Worm (Caenorhabditis elegans): ENCODE data around the gene pqn-74.

pqn-74 gene

ce11 chrIV:13328059-13328458 lies 3.1 kb downstream of the pqn-74 start, which contains the start of gene far-6:
far-6 (plus strand) TSS chrIV:13328359.
- no peak for TF ChIP-seq ztf-4 (tag; optimal IDR thresholded peaks at IDR 0.05)
- no peak for TF ChIP-seq ama-1 (optimal IDR thresholded peaks at IDR 0.05)
- TF ChIP-seq crh-2 (tag; optimal IDR thresholded peaks at IDR 0.05) = no peak
- no peak for TF ChIP-seq sma-9 (GFP tag; optimal IDR thresholded peaks at IDR 0.05)
- no peak for TF ChIP-seq sma-9 (tag; optimal IDR thresholded peaks at IDR 0.05)
- TF ChIP-seq lin-11 (tag; optimal IDR thresholded peaks at IDR 0.05) = no peak

ce11 chrIV:13327064-13327463 lies 4.1 kb downstream of the pqn-74 start:
- TF ChIP-seq sma-3 (GFP tag; optimal IDR thresholded peaks at IDR 0.05) (no peak), lin-11 (tag; optimal IDR thresholded peaks at IDR 0.05) (no peak), crh-2 (tag; optimal IDR thresholded peaks at IDR 0.05) (peak; percentile 80), ztf-4 (tag; optimal IDR thresholded peaks at IDR 0.05) (no peak), gmeb-1 (tag; optimal IDR thresholded peaks at IDR 0.05) (peak; percentile 17), fos-1 (tag; optimal IDR thresholded peaks at IDR 0.05) (peak; percentile 86), sma-9 (GFP tag; optimal IDR thresholded peaks at IDR 0.05) (peak; percentile 74), sma-9 (tag; optimal IDR thresholded peaks at IDR 0.05) (no peak)

- no peak for TF ChIP-seq mbf-1 (tag; optimal IDR thresholded peaks at IDR 0.05)
- no peak for TF ChIP-seq ZK546.5 (tag; optimal IDR thresholded peaks at IDR 0.05)
- no peak for TF ChIP-seq F13H6.1 (tag; optimal IDR thresholded peaks at IDR 0.05)
- TF ChIP-seq nhr-11 (tag; optimal IDR thresholded peaks at IDR 0.05) = no peak
- no peak for TF ChIP-seq C34F6.9 (tag; optimal IDR thresholded peaks at IDR 0.05)
- no peak for TF ChIP-seq peb-1 (tag; optimal IDR thresholded peaks at IDR 0.05)
- no peak for TF ChIP-seq ztf-11 (tag; optimal IDR thresholded peaks at IDR 0.05)
- TF ChIP-seq nhr-6 (tag; optimal IDR thresholded peaks at IDR 0.05) = no peak
- TF ChIP-seq elt-1 (tag; optimal IDR thresholded peaks at IDR 0.05) = no peak
- TF ChIP-seq lsy-2 (tag; optimal IDR thresholded peaks at IDR 0.05) = no peak
- no peak for TF ChIP-seq egl-27 (tag; optimal IDR thresholded peaks at IDR 0.05)
- TF ChIP-seq crh-2 (tag; optimal IDR thresholded peaks at IDR 0.05) = no peak
- TF ChIP-seq nhr-23 (tag; optimal IDR thresholded peaks at IDR 0.05) = no peak
- TF ChIP-seq blmp-1 (tag; optimal IDR thresholded peaks at IDR 0.05; ENCODE audit: insufficient read depth) = no peak
- TF ChIP-seq dmd-4 (tag; optimal IDR thresholded peaks at IDR 0.05) = no peak
- no peak for TF ChIP-seq ceh-82 (tag; optimal IDR thresholded peaks at IDR 0.05)
- no peak for TF ChIP-seq alr-1 (tag; optimal IDR thresholded peaks at IDR 0.05)
Measured at ce11 chrIV:13323823-13324359, 7.3 kb downstream of the pqn-74 start, which contains the start of gene fat-2. fat-2 (plus strand) TSS chrIV:13323873.

ce11 chrIV:13322429-13322828 lies 8.8 kb downstream of the pqn-74 start:
- TF ChIP-seq unc-55 (GFP tag; optimal IDR thresholded peaks at IDR 0.05) = no peak
- no peak for TF ChIP-seq elt-3 (tag; optimal IDR thresholded peaks at IDR 0.05)
- TF ChIP-seq Y55F3AM.14 (GFP tag; optimal IDR thresholded peaks at IDR 0.05) = no peak
- peak; percentile 90 for TF ChIP-seq fos-1 (tag; optimal IDR thresholded peaks at IDR 0.05)
- no peak for TF ChIP-seq mab-5 (tag; optimal IDR thresholded peaks at IDR 0.05)
- peak in 1 of 2 experiments; percentile 82 for TF ChIP-seq lsy-2 (tag; optimal IDR thresholded peaks at IDR 0.05)
- TF ChIP-seq sma-9 (GFP tag; optimal IDR thresholded peaks at IDR 0.05) = peak; percentile 92
- TF ChIP-seq sma-9 (tag; optimal IDR thresholded peaks at IDR 0.05) = no peak
- TF ChIP-seq ceh-82 (tag; optimal IDR thresholded peaks at IDR 0.05) = no peak
- no peak for TF ChIP-seq skn-1 (tag; optimal IDR thresholded peaks at IDR 0.05)
- TF ChIP-seq peb-1 (tag; optimal IDR thresholded peaks at IDR 0.05) = no peak
- TF ChIP-seq C34F6.9 (tag; optimal IDR thresholded peaks at IDR 0.05) = peak; percentile 87
- TF ChIP-seq nhr-12 (tag; optimal IDR thresholded peaks at IDR 0.05) = no peak
- TF ChIP-seq nhr-11 (tag; optimal IDR thresholded peaks at IDR 0.05) = no peak
- no peak for TF ChIP-seq zag-1 (tag; optimal IDR thresholded peaks at IDR 0.05)
- TF ChIP-seq ztf-11 (tag; optimal IDR thresholded peaks at IDR 0.05) = no peak
- no peak for TF ChIP-seq alr-1 (tag; optimal IDR thresholded peaks at IDR 0.05)
- peak; percentile 34 for TF ChIP-seq lin-13 (GFP tag; optimal IDR thresholded peaks at IDR 0.05)
- TF ChIP-seq dmd-4 (tag; optimal IDR thresholded peaks at IDR 0.05) = no peak
- TF ChIP-seq F13H6.1 (tag; optimal IDR thresholded peaks at IDR 0.05) = peak; percentile 88
- TF ChIP-seq lin-39 (tag; optimal IDR thresholded peaks at IDR 0.05) = no peak
- peak; percentile 97 for TF ChIP-seq nhr-129 (tag; optimal IDR thresholded peaks at IDR 0.05)
- TF ChIP-seq lin-11 (tag; optimal IDR thresholded peaks at IDR 0.05) = no peak
- no peak for TF ChIP-seq elt-1 (tag; optimal IDR thresholded peaks at IDR 0.05)
- TF ChIP-seq nhr-10 (tag; optimal IDR thresholded peaks at IDR 0.05) = no peak
- TF ChIP-seq ama-1 (optimal IDR thresholded peaks at IDR 0.05) = no peak
- peak; percentile 42 for TF ChIP-seq nhr-77 (tag; optimal IDR thresholded peaks at IDR 0.05)
- TF ChIP-seq mdl-1 (tag; optimal IDR thresholded peaks at IDR 0.05) = peak in 1 of 2 experiments; percentile 64
- TF ChIP-seq ztf-4 (tag; optimal IDR thresholded peaks at IDR 0.05) = peak; percentile 48
- peak; percentile 29 for TF ChIP-seq unc-62 (GFP tag; optimal IDR thresholded peaks at IDR 0.05)
- TF ChIP-seq gmeb-1 (tag; optimal IDR thresholded peaks at IDR 0.05) = peak; percentile 73
- TF ChIP-seq nhr-25 (tag; optimal IDR thresholded peaks at IDR 0.05) = peak; percentile 53
- TF ChIP-seq nhr-23 (tag; optimal IDR thresholded peaks at IDR 0.05) = no peak
- TF ChIP-seq unc-39 (tag; optimal IDR thresholded peaks at IDR 0.05) = no peak
- no peak for TF ChIP-seq mbf-1 (tag; optimal IDR thresholded peaks at IDR 0.05)
- no peak for TF ChIP-seq ZK546.5 (tag; optimal IDR thresholded peaks at IDR 0.05)
- TF ChIP-seq aly-2 (tag; optimal IDR thresholded peaks at IDR 0.05) = no peak
- TF ChIP-seq ztf-1 (GFP tag; conservative IDR thresholded peaks at IDR 0.05) = no peak
- peak; percentile 93 for TF ChIP-seq sma-3 (GFP tag; optimal IDR thresholded peaks at IDR 0.05)
- TF ChIP-seq sem-4 (tag; optimal IDR thresholded peaks at IDR 0.05) = peak; percentile 45
